Fruit fly (Drosophila melanogaster) whole organism, embryonic: Measurements from ENCODE around the gene toy.

Experiments used
- CG12155 ChIP-seq: fragments of 200-800 bp; sonication (Bioruptor generic); optimal IDR thresholded peaks from 3 replicates; lab custom pipeline; 2016; ENCODE audit warnings: missing biosample characterization, missing genetic modification characterization
- CG12236 ChIP-seq: fragments of 200-800 bp; sonication (Bioruptor generic); optimal IDR thresholded peaks from 2 replicates; lab custom pipeline; 2016; ENCODE audit warnings: missing biosample characterization, missing genetic modification characterization
- CG14710 ChIP-seq: fragments of 200-800 bp; sonication (Bioruptor generic); optimal IDR thresholded peaks from 3 replicates; lab custom pipeline; 2019; ENCODE audit warnings: missing biosample characterization, mild to moderate bottlenecking, missing genetic modification characterization, moderate library complexity
- CG16813 ChIP-seq: fragments of 200-800 bp; sonication (Bioruptor generic); IDR thresholded peaks from 3 replicates; pipeline ENCODE4 v1.3.6; 2022; ENCODE audit warnings: missing biosample characterization, missing genetic modification characterization; ENCODE audit not compliant: partially characterized antibody
- CG4328 ChIP-seq: fragments of 200-800 bp; sonication (Bioruptor generic); optimal IDR thresholded peaks from 3 replicates; lab custom pipeline; 2017; ENCODE audit warnings: missing biosample characterization, missing genetic modification reagents, missing genetic modification characterization
- Gug ChIP-seq: fragments of 200-800 bp; sonication (Bioruptor generic); IDR thresholded peaks from 4 replicates; pipeline ENCODE4 v1.3.6; 2022; ENCODE audit warnings: missing biosample characterization, missing genetic modification characterization
- Hey ChIP-seq: fragments of 200-800 bp; sonication (Bioruptor generic); optimal IDR thresholded peaks from 3 replicates; lab custom pipeline; 2018; ENCODE audit warnings: missing biosample characterization, mild to moderate bottlenecking, missing genetic modification characterization
- NFAT ChIP-seq: fragments of 200-800 bp; sonication (Bioruptor generic); IDR thresholded peaks from 2 replicates; pipeline ENCODE4 v1.3.6; 2022; ENCODE audit warnings: missing biosample characterization, missing genetic modification characterization
- Oli ChIP-seq: fragments of 200-800 bp; sonication (Bioruptor generic); optimal IDR thresholded peaks from 2 replicates; lab custom pipeline; 2018; ENCODE audit warnings: missing biosample characterization, mild to moderate bottlenecking, missing genetic modification characterization, moderate library complexity
- Poxn ChIP-seq: fragments of 200-800 bp; sonication (Bioruptor generic); IDR thresholded peaks from 2 replicates; pipeline ENCODE4 v1.3.6; 2022; ENCODE audit warnings: missing biosample characterization, missing genetic modification characterization
- Xbp1 ChIP-seq: fragments of 200-800 bp; sonication (Bioruptor generic); optimal IDR thresholded peaks from 3 replicates; lab custom pipeline; 2016; ENCODE audit warnings: missing biosample characterization, mild to moderate bottlenecking, missing genetic modification characterization
- cas ChIP-seq: fragments of 200-800 bp; sonication (Bioruptor generic); IDR thresholded peaks from 2 replicates; pipeline ENCODE4 v1.3.6; 2022; ENCODE audit warnings: missing biosample characterization, missing genetic modification characterization
- en ChIP-seq: fragments of 200-800 bp; sonication (Bioruptor generic); optimal IDR thresholded peaks from 2 replicates; lab custom pipeline; 2016; ENCODE audit warnings: missing biosample characterization, missing genetic modification characterization
- pnt ChIP-seq: fragments of 200-800 bp; sonication (Bioruptor generic); optimal IDR thresholded peaks from 3 replicates; lab custom pipeline; 2016; ENCODE audit warnings: missing biosample characterization, missing genetic modification characterization

DNA sequence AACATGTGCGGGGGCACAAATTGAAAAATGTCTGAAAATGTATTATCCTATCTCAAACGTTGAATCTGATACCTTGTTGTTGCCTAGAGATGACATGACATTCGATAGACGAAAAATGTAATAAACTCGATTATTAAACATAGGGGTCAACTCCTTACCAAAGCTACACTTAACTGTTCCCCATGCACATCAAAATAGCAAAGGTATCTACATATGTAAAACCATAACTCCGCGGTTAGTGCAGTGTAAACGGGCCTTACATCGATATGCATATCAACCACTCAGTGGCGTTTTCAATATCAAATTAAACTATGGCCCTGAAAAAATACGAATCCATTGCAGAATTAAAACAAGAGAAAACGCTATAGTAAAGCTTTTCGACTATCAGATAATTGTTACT, 61.7 kb downstream of the toy start:
- TF ChIP-seq pnt (GFP tag; lab: Kevin White, UChicago) (no peak), CG16813 (no peak; the same call in 2 of the 3 replicates), Xbp1 (peak; percentile 17), cas (GFP tag; lab: Robert Waterston, UW) (no peak), NFAT (GFP tag; lab: Robert Waterston, UW) (no peak), CG14710 (tag; lab: Kevin White, UChicago) (peak; percentile 63), en (GFP tag; lab: Kevin White, UChicago) (no peak), CG4328 (no peak), CG12236 (GFP tag; lab: Kevin White, UChicago) (no peak), CG12155 (no peak), Gug (GFP tag; lab: Robert Waterston, UW) (no peak), Hey (tag; lab: Kevin White, UChicago) (no peak), Poxn (GFP tag; lab: Robert Waterston, UW) (no peak), Oli (tag; lab: Kevin White, UChicago) (no peak)
